Fruit fly (Drosophila melanogaster): ENCODE data around the gene Epg5.

Epg5 gene

dm6 chr3R:18785741-18786140, 27.1 kb upstream of the Epg5 start:
- TF ChIP-seq CG2889 (GFP tag; IDR thresholded peaks at IDR 0.05) = no peak
- TF ChIP-seq CG6254 (GFP tag; optimal IDR thresholded peaks at IDR 0.05) = peak; percentile 22
- TF ChIP-seq caup (GFP tag; optimal IDR thresholded peaks at IDR 0.05; ENCODE audit: severe bottlenecking) = no peak
- TF ChIP-seq chinmo (GFP tag; IDR thresholded peaks at IDR 0.05; ENCODE audit: partially characterized antibody) = no peak
- TF ChIP-seq Fer3 (tag; optimal IDR thresholded peaks at IDR 0.05) = peak; percentile 6
- peak; percentile 40 for TF ChIP-seq CG1233 (GFP tag; optimal IDR thresholded peaks at IDR 0.05)
- no peak for TF ChIP-seq Doc2 (GFP tag; IDR thresholded peaks at IDR 0.05)
- peak; percentile 40 for TF ChIP-seq gem (tag; optimal IDR thresholded peaks at IDR 0.05)
- no peak for TF ChIP-seq Dp (GFP tag; optimal IDR thresholded peaks at IDR 0.05)
- TF ChIP-seq CG9876 (GFP tag; optimal IDR thresholded peaks at IDR 0.05) = no peak
- no peak for TF ChIP-seq HLH4C (GFP tag; IDR thresholded peaks at IDR 0.05; ENCODE audit: partially characterized antibody)
- TF ChIP-seq CG11560 (tag; IDR thresholded peaks at IDR 0.05) = no peak
- TF ChIP-seq trh (GFP tag; optimal IDR thresholded peaks at IDR 0.05) = no peak
- no peak for TF ChIP-seq amos (GFP tag; IDR thresholded peaks at IDR 0.05; ENCODE audit: partially characterized antibody)
- no peak for TF ChIP-seq her (GFP tag; optimal IDR thresholded peaks at IDR 0.05)
- no peak for TF ChIP-seq emc (GFP tag; optimal IDR thresholded peaks at IDR 0.05)
- TF ChIP-seq TFAM (GFP tag; optimal IDR thresholded peaks at IDR 0.05) = no peak
- TF ChIP-seq ATbp (GFP tag; optimal IDR thresholded peaks at IDR 0.05) = peak; percentile 87
- TF ChIP-seq Ets97D (GFP tag; optimal IDR thresholded peaks at IDR 0.05) = no peak
- no peak for TF ChIP-seq Ravus (GFP tag; IDR thresholded peaks at IDR 0.05)
- TF ChIP-seq stc (GFP tag; IDR thresholded peaks at IDR 0.05) = no peak
- no peak for TF ChIP-seq corto (GFP tag; optimal IDR thresholded peaks at IDR 0.05)
- TF ChIP-seq HLHmδ (GFP tag; optimal IDR thresholded peaks at IDR 0.05) = no peak
- TF ChIP-seq sna (GFP tag; IDR thresholded peaks at IDR 0.05; ENCODE audit: partially characterized antibody) = no peak
- TF ChIP-seq CG31365 (tag; optimal IDR thresholded peaks at IDR 0.05) = peak; percentile 23
- TF ChIP-seq unpg (GFP tag; optimal IDR thresholded peaks at IDR 0.05) = peak; percentile 34
- TF ChIP-seq CG1529 (GFP tag; optimal IDR thresholded peaks at IDR 0.05) = peak; percentile 61
- TF ChIP-seq CG2678 (tag; optimal IDR thresholded peaks at IDR 0.05) = peak; percentile 65
- no peak for TF ChIP-seq maf-S (GFP tag; optimal IDR thresholded peaks at IDR 0.05)
- peak; percentile 48 for TF ChIP-seq CG18599 (GFP tag; optimal IDR thresholded peaks at IDR 0.05)
- no peak for TF ChIP-seq ERR (GFP tag; optimal IDR thresholded peaks at IDR 0.05)
- TF ChIP-seq CG9727 (GFP tag; optimal IDR thresholded peaks at IDR 0.05) = no peak
- TF ChIP-seq CG18476 (GFP tag; optimal IDR thresholded peaks at IDR 0.05) = no peak
- no peak for TF ChIP-seq CG1792 (GFP tag; optimal IDR thresholded peaks at IDR 0.05)
- TF ChIP-seq ftz-f1 (GFP tag; optimal IDR thresholded peaks at IDR 0.05) = no peak
- TF ChIP-seq gsb (GFP tag; IDR thresholded peaks at IDR 0.05) = no peak
- no peak for TF ChIP-seq h (optimal IDR thresholded peaks at IDR 0.05)
- TF ChIP-seq mirr (GFP tag; optimal IDR thresholded peaks at IDR 0.05) = no peak
- no peak for TF ChIP-seq CG30431 (GFP tag; optimal IDR thresholded peaks at IDR 0.05)
- no peak for TF ChIP-seq CG10654 (GFP tag; optimal IDR thresholded peaks at IDR 0.05)
- TF ChIP-seq tx (GFP tag; optimal IDR thresholded peaks at IDR 0.05) = no peak
- no peak for TF ChIP-seq CG11696 (GFP tag; IDR thresholded peaks at IDR 0.05)
- TF ChIP-seq Nf-YB (GFP tag; optimal IDR thresholded peaks at IDR 0.05) = peak; percentile 5
- TF ChIP-seq CG11085 (GFP tag; IDR thresholded peaks at IDR 0.05) = no peak
- no peak for TF ChIP-seq dimm (GFP tag; IDR thresholded peaks at IDR 0.05)
- TF ChIP-seq repo (GFP tag; optimal IDR thresholded peaks at IDR 0.05) = no peak
- peak; percentile 5 for TF ChIP-seq gcm (GFP tag; optimal IDR thresholded peaks at IDR 0.05)
- no peak; the same call in 1 of the 2 replicates for TF ChIP-seq Atf6 (GFP tag; IDR thresholded peaks at IDR 0.05)
- peak; percentile 59 for TF ChIP-seq CG3407 (GFP tag; optimal IDR thresholded peaks at IDR 0.05)
- TF ChIP-seq CG2199 (GFP tag; IDR thresholded peaks at IDR 0.05) = no peak
- TF ChIP-seq scrt (GFP tag; optimal IDR thresholded peaks at IDR 0.05) = no peak
- TF ChIP-seq mld (GFP tag; IDR thresholded peaks at IDR 0.05; ENCODE audit: partially characterized antibody) = no peak

Data from whole organism, embryonic.